Worm (Caenorhabditis elegans) whole organism, late embryonic: ENCODE data around the gene klp-7.
A peak's percentile ranks its signal among the peaks of the same experiment; 100 is the strongest.
"Not testable (repeated sequence)": the region's sequence is repeated elsewhere in the genome, so short reads cannot be mapped to it uniquely, and the experiment has no call there.

Experiments
- C08G9.2 ChIP-seq: sonication (generic microtip); optimal IDR thresholded peaks from 2 replicates; lab custom pipeline; 2016; ENCODE audit warnings: mild to moderate bottlenecking, missing genetic modification characterization, moderate library complexity, missing compliant biosample characterization
- C38D4.7 ChIP-seq: fragments of 200-800 bp; sonication (Bioruptor generic); optimal IDR thresholded peaks from 2 replicates; lab custom pipeline; 2018; ENCODE audit warnings: mild to moderate bottlenecking, missing genetic modification characterization, moderate library complexity, missing compliant biosample characterization
- F13H6.1 ChIP-seq: sonication (generic microtip); optimal IDR thresholded peaks from 2 replicates; lab custom pipeline; 2016; ENCODE audit warnings: missing genetic modification characterization, missing compliant biosample characterization
- K02D7.2 ChIP-seq: sonication (generic microtip); optimal IDR thresholded peaks from 2 replicates; lab custom pipeline; 2017; ENCODE audit warnings: mild to moderate bottlenecking, missing genetic modification characterization, missing compliant biosample characterization
- Y22D7AL.16 ChIP-seq: sonication (generic microtip); optimal IDR thresholded peaks from 2 replicates; lab custom pipeline; 2016; ENCODE audit warnings: missing genetic modification characterization, missing compliant biosample characterization
- ahr-1 ChIP-seq: sonication (generic microtip); optimal IDR thresholded peaks from 2 replicates; lab custom pipeline; 2016; ENCODE audit warnings: missing genetic modification characterization, missing compliant biosample characterization
- ama-1 ChIP-seq: fragments of 150-350 bp; optimal IDR thresholded peaks from 2 replicates; lab custom pipeline; 2014
- ceh-14 ChIP-seq: sonication (generic microtip); optimal IDR thresholded peaks from 2 replicates; lab custom pipeline; 2016; ENCODE audit warnings: missing genotype, missing genetic modification characterization, missing compliant biosample characterization
- ceh-18 ChIP-seq: sonication (generic microtip); optimal IDR thresholded peaks from 2 replicates; lab custom pipeline; 2016; ENCODE audit warnings: missing genetic modification characterization, missing compliant biosample characterization
- ceh-22 ChIP-seq: sonication (generic microtip); optimal IDR thresholded peaks from 2 replicates; lab custom pipeline; 2017; ENCODE audit warnings: missing biosample characterization, missing genetic modification characterization
- ceh-45 ChIP-seq: fragments of 200-800 bp; sonication (Bioruptor generic); IDR thresholded peaks from 2 replicates; pipeline ENCODE4 v1.3.6; 2022; ENCODE audit warnings: missing genetic modification reagents, missing genetic modification characterization, missing compliant biosample characterization
- ceh-9 ChIP-seq: sonication (generic microtip); optimal IDR thresholded peaks from 2 replicates; lab custom pipeline; 2016; ENCODE audit warnings: mild to moderate bottlenecking, missing genetic modification characterization, inconsistent platforms, missing compliant biosample characterization
- che-1 ChIP-seq: sonication (generic microtip); optimal IDR thresholded peaks from 2 replicates; lab custom pipeline; 2016; ENCODE audit warnings: mild to moderate bottlenecking, missing genetic modification characterization, missing compliant biosample characterization
- dmd-4 ChIP-seq: sonication (generic microtip); optimal IDR thresholded peaks from 2 replicates; lab custom pipeline; 2016; ENCODE audit warnings: borderline replicate concordance, missing genetic modification characterization, missing compliant biosample characterization
- dve-1 ChIP-seq: sonication (generic microtip); optimal IDR thresholded peaks from 2 replicates; lab custom pipeline; 2017; ENCODE audit warnings: antibody characterized with exemption, mild to moderate bottlenecking, missing genetic modification characterization, missing compliant biosample characterization
- elt-2 ChIP-seq: sonication (generic microtip); optimal IDR thresholded peaks from 2 replicates; lab custom pipeline; 2016; ENCODE audit warnings: missing genetic modification reagents, missing genetic modification characterization, missing compliant biosample characterization
- elt-4 ChIP-seq: sonication (generic microtip); optimal IDR thresholded peaks from 2 replicates; lab custom pipeline; 2016; ENCODE audit warnings: missing genetic modification characterization, missing compliant biosample characterization
- ets-4 ChIP-seq: sonication (generic microtip); optimal IDR thresholded peaks from 2 replicates; lab custom pipeline; 2016; ENCODE audit warnings: missing genetic modification characterization, missing compliant biosample characterization
- eyg-1 ChIP-seq: sonication (generic microtip); optimal IDR thresholded peaks from 2 replicates; lab custom pipeline; 2016; ENCODE audit warnings: missing genotype, missing genetic modification characterization, missing compliant biosample characterization
- fax-1 ChIP-seq: sonication (generic microtip); optimal IDR thresholded peaks from 2 replicates; lab custom pipeline; 2016; ENCODE audit warnings: missing genotype, missing genetic modification characterization, missing compliant biosample characterization
- fkh-10 ChIP-seq: fragments of 150-350 bp; optimal IDR thresholded peaks from 2 replicates; lab custom pipeline; 2014; ENCODE audit warnings: missing biosample characterization, missing genetic modification reagents, missing genetic modification characterization
- fkh-6 ChIP-seq: sonication (generic microtip); optimal IDR thresholded peaks from 2 replicates; lab custom pipeline; 2016; ENCODE audit warnings: missing genetic modification characterization, missing compliant biosample characterization
- hlh-15 ChIP-seq: sonication (generic microtip); optimal IDR thresholded peaks from 2 replicates; lab custom pipeline; 2016; ENCODE audit warnings: missing genetic modification characterization, missing compliant biosample characterization
- lim-6 ChIP-seq: sonication (generic microtip); optimal IDR thresholded peaks from 2 replicates; lab custom pipeline; 2016; ENCODE audit warnings: missing genetic modification characterization, missing compliant biosample characterization
- madf-2 ChIP-seq: sonication (generic microtip); optimal IDR thresholded peaks from 2 replicates; lab custom pipeline; 2017; ENCODE audit warnings: missing genetic modification characterization, missing compliant biosample characterization
- nfya-1 ChIP-seq: sonication (generic microtip); optimal IDR thresholded peaks from 2 replicates; lab custom pipeline; 2017; ENCODE audit warnings: missing genetic modification characterization, mild to moderate bottlenecking, missing compliant biosample characterization, antibody characterized with exemption, moderate library complexity
- npax-4 ChIP-seq: sonication (generic microtip); optimal IDR thresholded peaks from 2 replicates; lab custom pipeline; 2016; ENCODE audit warnings: missing genetic modification characterization, missing compliant biosample characterization
- pag-3 ChIP-seq: sonication (generic microtip); optimal IDR thresholded peaks from 2 replicates; lab custom pipeline; 2016; ENCODE audit warnings: missing compliant biosample characterization, missing genetic modification characterization, borderline replicate concordance
- pax-1 ChIP-seq: fragments of 150-350 bp; optimal IDR thresholded peaks from 2 replicates; lab custom pipeline; 2014; ENCODE audit warnings: missing biosample characterization, missing genetic modification characterization
- pha-2 ChIP-seq: sonication (generic microtip); optimal IDR thresholded peaks from 2 replicates; lab custom pipeline; 2017; ENCODE audit warnings: mild to moderate bottlenecking, missing genetic modification characterization, missing compliant biosample characterization
- pha-4 ChIP-seq: fragments of 150-350 bp; optimal IDR thresholded peaks from 2 replicates; lab custom pipeline; 2018; ENCODE audit warnings: missing biosample characterization, missing genetic modification reagents, missing genetic modification characterization
- pqm-1 ChIP-seq: sonication (generic microtip); optimal IDR thresholded peaks from 2 replicates; lab custom pipeline; 2016; ENCODE audit warnings: missing genetic modification characterization, missing compliant biosample characterization
- ref-2 ChIP-seq: sonication (generic microtip); optimal IDR thresholded peaks from 2 replicates; lab custom pipeline; 2016; ENCODE audit warnings: missing genetic modification characterization, missing compliant biosample characterization
- rnt-1 ChIP-seq: sonication (generic microtip); optimal IDR thresholded peaks from 2 replicates; lab custom pipeline; 2016; ENCODE audit warnings: missing genetic modification characterization, missing compliant biosample characterization
- sdc-2 ChIP-seq: sonication (generic microtip); optimal IDR thresholded peaks from 2 replicates; lab custom pipeline; 2016; ENCODE audit warnings: missing genotype, missing genetic modification characterization, missing compliant biosample characterization
- sox-2 ChIP-seq: fragments of 200-800 bp; sonication (Bioruptor generic); IDR thresholded peaks from 2 replicates; pipeline ENCODE4 v1.3.6; 2022; ENCODE audit warnings: missing genetic modification reagents, missing genetic modification characterization, missing compliant biosample characterization
- sox-4 ChIP-seq: sonication (generic microtip); optimal IDR thresholded peaks from 2 replicates; lab custom pipeline; 2017; ENCODE audit warnings: mild to moderate bottlenecking, missing genetic modification characterization, inconsistent platforms, missing compliant biosample characterization
- syd-9 ChIP-seq: sonication (generic microtip); optimal IDR thresholded peaks from 2 replicates; lab custom pipeline; 2016; ENCODE audit warnings: mild to moderate bottlenecking, missing genetic modification characterization, moderate library complexity, missing compliant biosample characterization
- tbx-7 ChIP-seq: sonication (generic microtip); optimal IDR thresholded peaks from 2 replicates; lab custom pipeline; 2016; ENCODE audit warnings: missing genotype, missing genetic modification characterization, missing compliant biosample characterization
- ttx-3 ChIP-seq: sonication (generic microtip); optimal IDR thresholded peaks from 2 replicates; lab custom pipeline; 2016; ENCODE audit warnings: missing genetic modification reagents, missing genetic modification characterization, missing compliant biosample characterization
- unc-42 ChIP-seq: sonication (generic microtip); optimal IDR thresholded peaks from 2 replicates; lab custom pipeline; 2016; ENCODE audit warnings: missing genotype, missing genetic modification characterization, missing compliant biosample characterization
- unc-86 ChIP-seq: sonication (generic microtip); optimal IDR thresholded peaks from 2 replicates; lab custom pipeline; 2016; ENCODE audit warnings: missing genetic modification characterization, missing compliant biosample characterization
- zip-5 ChIP-seq: sonication (generic microtip); optimal IDR thresholded peaks from 2 replicates; lab custom pipeline; 2016; ENCODE audit warnings: missing genetic modification characterization, missing compliant biosample characterization
- ztf-16 ChIP-seq: sonication (generic microtip); optimal IDR thresholded peaks from 2 replicates; lab custom pipeline; 2017; ENCODE audit warnings: missing genetic modification characterization, missing compliant biosample characterization

Gene klp-7

DNA sequence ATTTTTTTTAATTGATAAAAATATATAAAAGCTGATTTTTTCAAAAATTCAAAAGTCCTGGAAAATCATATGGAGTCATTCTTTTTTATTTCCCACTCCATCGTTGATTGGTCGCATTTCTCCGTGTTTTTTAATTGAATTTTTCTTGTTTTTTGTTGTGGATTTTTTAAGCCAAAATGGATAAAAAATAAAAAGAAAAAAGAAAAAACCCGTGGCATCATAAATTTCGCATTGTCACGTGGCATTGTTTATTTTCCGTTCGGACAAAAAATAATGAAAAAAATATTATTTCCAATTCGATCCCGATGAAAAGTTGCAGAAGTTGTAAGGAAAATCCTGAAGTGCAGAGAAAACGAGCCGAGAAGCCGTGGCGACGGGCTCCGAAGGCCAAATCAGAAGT is at the start of gene klp-7:
TSS of gene klp-7 (plus strand) at position 301 of the 400 bp plus-strand sequence.
- TF ChIP-seq C08G9.2, ahr-1, hlh-15 (tag; lab: Kevin White, UChicago): not testable (repeated sequence)

DNA sequence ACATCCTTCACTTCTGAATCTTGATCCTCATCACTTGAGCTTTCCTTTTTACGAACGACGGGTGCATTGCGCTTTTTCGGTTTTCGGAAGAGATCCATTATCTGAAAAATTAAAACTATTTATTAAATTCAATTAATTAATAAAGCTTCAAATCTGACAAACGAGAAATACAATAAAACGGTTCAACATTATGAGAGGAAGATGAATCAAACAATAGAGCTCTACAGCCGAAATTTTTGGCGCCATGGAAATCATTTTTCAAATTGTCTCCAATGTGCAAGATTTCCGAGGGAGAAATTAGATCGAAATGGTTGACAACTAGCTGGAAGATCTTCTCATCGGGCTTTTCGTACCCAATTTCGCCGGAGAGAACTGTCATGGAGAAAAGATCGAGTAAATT is 48.2 kb upstream of the klp-7 start, which contains the start of gene rnf-113:
TSS of gene rnf-113 (minus strand) at position 101 of the 400 bp plus-strand sequence.
- TF ChIP-seq ref-2 (tag; lab: Kevin White, UChicago) (no peak), ets-4 (tag; lab: Kevin White, UChicago) (no peak), hlh-15 (tag; lab: Kevin White, UChicago) (no peak), pha-2 (no peak), pax-1 (tag; lab: Kevin White, UChicago) (no peak), fkh-10 (GFP tag; lab: Kevin White, UChicago) (no peak), unc-86 (tag; lab: Kevin White, UChicago) (no peak), fax-1 (tag; lab: Kevin White, UChicago) (no peak), zip-5 (no peak), fkh-6 (tag; lab: Kevin White, UChicago) (no peak), sox-4 (tag; lab: Kevin White, UChicago) (no peak), pha-4 (tag; lab: Kevin White, UChicago) (no peak), dmd-4 (no peak), nfya-1 (no peak), che-1 (no peak), ceh-45 (GFP tag; lab: Robert Waterston, UW) (no peak), tbx-7 (no peak), sdc-2 (no peak), pqm-1 (no peak), elt-4 (tag; lab: Kevin White, UChicago) (no peak)

DNA sequence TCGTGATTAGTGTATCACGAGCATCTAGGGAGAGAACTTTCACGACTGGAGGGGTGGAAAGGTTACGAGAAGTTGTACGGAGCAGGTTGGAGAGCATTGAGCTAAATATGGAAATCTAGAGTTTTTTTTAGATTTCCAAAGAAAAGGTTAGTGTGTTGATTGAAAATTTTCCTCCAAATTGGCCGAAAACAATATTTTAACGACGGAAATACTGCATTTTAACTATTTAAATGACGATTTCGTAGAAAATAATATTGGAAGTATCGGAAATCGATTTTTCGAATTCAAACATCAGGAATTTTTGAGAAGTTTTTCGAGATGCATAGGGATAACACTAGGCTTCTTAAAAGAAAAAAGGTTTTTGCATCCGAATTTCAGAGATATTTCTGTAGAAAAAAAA is 47.3 kb upstream of the klp-7 start, which contains the start of gene K01G5.10:
TSS of gene K01G5.10 (minus strand) at position 101 of the 400 bp plus-strand sequence.
- TF ChIP-seq ttx-3 (tag; lab: Kevin White, UChicago) (no peak), eyg-1 (no peak), madf-2 (tag; lab: Kevin White, UChicago) (no peak), F13H6.1 (tag; lab: Kevin White, UChicago) (no peak), syd-9 (tag; lab: Kevin White, UChicago) (no peak), lim-6 (tag; lab: Kevin White, UChicago) (no peak), pag-3 (tag; lab: Kevin White, UChicago) (no peak), ztf-16 (tag; lab: Kevin White, UChicago) (no peak)

DNA sequence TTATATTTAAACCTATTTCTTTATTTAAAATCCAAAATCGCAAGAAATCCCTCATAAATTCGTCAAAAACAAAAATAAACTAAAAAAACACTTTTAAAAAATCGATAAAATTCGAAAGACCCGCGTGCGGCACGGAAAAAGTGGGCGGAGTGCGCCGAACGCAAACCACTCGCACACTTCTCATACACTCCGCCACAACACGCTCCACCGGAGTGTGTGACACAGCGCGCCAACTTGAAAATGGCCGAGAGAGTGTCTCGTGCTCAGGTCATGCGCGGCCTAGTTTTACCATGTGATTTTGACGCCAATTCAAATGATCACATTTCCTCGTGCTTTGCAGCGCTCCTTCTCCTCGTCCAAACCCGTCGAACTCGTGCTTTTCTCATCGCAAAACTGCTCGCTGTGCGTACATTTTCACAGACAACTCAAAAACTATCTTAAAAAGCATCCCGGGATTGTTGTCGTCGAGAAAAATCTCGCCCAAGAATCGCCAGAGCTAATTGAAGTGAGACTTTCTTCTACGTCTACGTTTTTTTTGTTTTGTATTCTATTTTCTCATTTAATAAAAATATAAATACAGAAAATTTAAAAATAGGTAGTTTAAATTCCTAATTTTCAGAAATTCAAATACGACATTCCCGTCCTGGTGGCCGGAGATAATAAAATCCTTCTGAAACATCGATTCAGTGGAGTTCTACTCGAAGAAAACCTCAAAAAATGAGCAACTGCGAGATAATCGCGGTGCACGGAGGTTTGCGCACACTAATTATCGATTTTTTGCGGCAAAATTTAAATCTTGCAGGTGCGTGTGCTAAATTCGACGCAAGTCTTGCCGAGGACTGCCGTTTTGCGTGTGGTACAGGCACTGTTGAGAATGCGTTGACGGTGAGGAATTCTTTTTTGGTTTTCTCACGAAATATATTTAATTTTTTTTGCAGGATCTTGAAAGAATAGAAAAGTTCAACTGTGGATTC is 46.4 kb upstream of the klp-7 start, which contains the start of gene tasp-1:
TSS of gene tasp-1 (plus strand) at position 258 of the 974 bp plus-strand sequence.
- peak; percentile 93 for TF ChIP-seq ceh-45 (GFP tag; lab: Robert Waterston, UW)
- peak; percentile 91 for TF ChIP-seq sox-4 (tag; lab: Kevin White, UChicago)
- TF ChIP-seq fkh-10 (GFP tag; lab: Kevin White, UChicago): peak; percentile 94
- TF ChIP-seq fax-1 (tag; lab: Kevin White, UChicago): peak; percentile 92
- TF ChIP-seq rnt-1: peak; percentile 100
- peak; percentile 90 for TF ChIP-seq sdc-2
- no peak for TF ChIP-seq ceh-9
- peak; percentile 99 for TF ChIP-seq ceh-14
- TF ChIP-seq dve-1: peak; percentile 98
- TF ChIP-seq ceh-18: peak; percentile 100
- TF ChIP-seq tbx-7: peak; percentile 91
- peak; percentile 95 for TF ChIP-seq pag-3 (tag; lab: Kevin White, UChicago)
- TF ChIP-seq elt-2 (tag; lab: Kevin White, UChicago): peak; percentile 99
- TF ChIP-seq madf-2 (tag; lab: Kevin White, UChicago): peak; percentile 98
- peak; percentile 100 for TF ChIP-seq ztf-16 (tag; lab: Kevin White, UChicago)
- TF ChIP-seq K02D7.2 (tag; lab: Kevin White, UChicago): peak; percentile 92
- TF ChIP-seq sox-2: peak; percentile 93
- TF ChIP-seq ama-1 (lab: Kevin White, UChicago): no peak
- peak; percentile 100 for TF ChIP-seq unc-42
- peak; percentile 94 for TF ChIP-seq eyg-1
- peak; percentile 62 for TF ChIP-seq npax-4 (tag; lab: Kevin White, UChicago)
- TF ChIP-seq C38D4.7 (GFP tag; lab: Kevin White, UChicago): peak; percentile 80
- peak; percentile 92 for TF ChIP-seq Y22D7AL.16 (tag; lab: Kevin White, UChicago)
- TF ChIP-seq elt-4 (tag; lab: Kevin White, UChicago): peak; percentile 26
- peak; percentile 97 for TF ChIP-seq ceh-22 (tag; lab: Kevin White, UChicago)
